Worm (Caenorhabditis elegans): ENCODE measurements around the gene ifd-2.

ifd-2 gene

DNA sequence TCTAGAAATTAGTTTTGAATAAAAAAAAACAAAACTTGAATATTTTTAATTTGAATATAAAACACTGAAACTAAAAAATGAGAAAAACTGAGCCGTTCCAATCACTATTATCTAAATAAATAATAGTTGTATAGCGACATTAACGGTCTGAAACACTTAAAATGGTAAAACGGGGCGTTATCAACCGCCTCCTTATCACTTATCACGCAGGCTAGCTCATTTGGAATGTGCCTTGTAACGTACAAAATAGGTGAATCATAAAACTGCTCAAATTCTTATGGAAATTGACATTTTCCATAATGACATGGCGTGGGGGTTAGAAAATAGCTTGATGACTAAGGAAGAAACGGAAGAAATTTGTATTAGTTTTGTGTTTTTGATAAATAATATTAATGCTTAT is at the start of gene ifd-2 (continued):
- no peak for TF ChIP-seq lin-38 (GFP tag; IDR thresholded peaks at IDR 0.05)
- peak; percentile 53 for TF ChIP-seq nhr-28 (tag; optimal IDR thresholded peaks at IDR 0.05)
- no peak for TF ChIP-seq skn-1 (tag; optimal IDR thresholded peaks at IDR 0.05)
- TF ChIP-seq ztf-11 (tag; optimal IDR thresholded peaks at IDR 0.05): no peak
- TF ChIP-seq Y75B8A.6 (GFP tag; IDR thresholded peaks at IDR 0.05): no peak
- peak; percentile 87 for TF ChIP-seq pqm-1 (tag; optimal IDR thresholded peaks at IDR 0.05)
- no peak for TF ChIP-seq mxl-3 (GFP tag; optimal IDR thresholded peaks at IDR 0.05)
- TF ChIP-seq spr-3 (GFP tag; optimal IDR thresholded peaks at IDR 0.05): no peak
- TF ChIP-seq ces-1 (GFP tag; optimal IDR thresholded peaks at IDR 0.05): no peak
- TF ChIP-seq madf-5 (GFP tag; IDR thresholded peaks at IDR 0.05): no peak
- no peak for TF ChIP-seq egl-43 (GFP tag; IDR thresholded peaks at IDR 0.05)
- TF ChIP-seq rbr-2 (tag; optimal IDR thresholded peaks at IDR 0.05): no peak
- no peak for TF ChIP-seq saeg-2 (GFP tag; IDR thresholded peaks at IDR 0.05)
- peak; percentile 73 for TF ChIP-seq php-3 (GFP tag; IDR thresholded peaks at IDR 0.05)
- no peak for TF ChIP-seq dmd-9 (GFP tag; IDR thresholded peaks at IDR 0.05)
- TF ChIP-seq fkh-10 (GFP tag; optimal IDR thresholded peaks at IDR 0.05): no peak
- no peak for TF ChIP-seq zfp-2 (tag; optimal IDR thresholded peaks at IDR 0.05)
- no peak for TF ChIP-seq ceh-82 (tag; optimal IDR thresholded peaks at IDR 0.05)
- no peak for TF ChIP-seq nhr-42 (GFP tag; IDR thresholded peaks at IDR 0.05)
- no peak for TF ChIP-seq unc-62 (GFP tag; optimal IDR thresholded peaks at IDR 0.05 in 1 of 2)
- no peak for TF ChIP-seq unc-62 (tag; optimal IDR thresholded peaks at IDR 0.05)
- no peak for TF ChIP-seq hif-1 (tag; optimal IDR thresholded peaks at IDR 0.05)
- no peak for TF ChIP-seq mdt-29 (GFP tag; IDR thresholded peaks at IDR 0.05)
- no peak for TF ChIP-seq nhr-11 (tag; optimal IDR thresholded peaks at IDR 0.05)
- no peak for TF ChIP-seq daf-16 (GFP tag; optimal IDR thresholded peaks at IDR 0.05)
- peak; percentile 55 for TF ChIP-seq daf-16 (tag; optimal IDR thresholded peaks at IDR 0.05)
- TF ChIP-seq daf-8 (GFP tag; IDR thresholded peaks at IDR 0.05): no peak
- TF ChIP-seq F44E2.7 (GFP tag; IDR thresholded peaks at IDR 0.05): no peak
- TF ChIP-seq vab-7 (GFP tag; IDR thresholded peaks at IDR 0.05): no peak
- no peak for TF ChIP-seq lin-1 (GFP tag; IDR thresholded peaks at IDR 0.05)
- TF ChIP-seq ZK546.5 (tag; optimal IDR thresholded peaks at IDR 0.05): no peak
- no peak for TF ChIP-seq ceh-32 (tag; optimal IDR thresholded peaks at IDR 0.05; ENCODE audit: poor library complexity)
- TF ChIP-seq hlh-11 (tag; optimal IDR thresholded peaks at IDR 0.05): peak; percentile 48
- TF ChIP-seq egl-27 (tag; optimal IDR thresholded peaks at IDR 0.05): no peak
- TF ChIP-seq arid-1 (GFP tag; conservative IDR thresholded peaks at IDR 0.05): no peak
- no peak for TF ChIP-seq lir-3 (tag; optimal IDR thresholded peaks at IDR 0.05)

DNA sequence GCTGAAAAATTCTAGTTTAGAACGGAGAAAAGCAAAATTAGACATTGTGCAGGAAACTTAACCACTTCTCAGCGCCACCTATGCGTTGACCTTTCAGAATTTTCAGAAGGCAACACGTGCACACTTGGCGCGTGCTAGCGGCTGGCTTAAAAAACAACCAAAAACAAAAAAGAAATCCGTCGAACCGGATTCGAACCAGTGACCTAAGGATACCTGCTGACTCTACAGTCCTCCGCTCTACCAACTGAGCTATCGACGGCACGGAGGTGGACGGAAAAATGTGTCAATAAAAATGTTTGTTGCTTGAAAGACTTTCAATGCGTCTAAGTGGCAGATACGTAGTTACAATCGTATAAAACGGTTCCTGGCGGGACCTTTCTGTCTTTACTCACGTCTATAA is 49.5 kb upstream of the ifd-2 start:
- TF ChIP-seq arid-1 (GFP tag; conservative IDR thresholded peaks at IDR 0.05) (peak; percentile 57), mdl-1 (tag; optimal IDR thresholded peaks at IDR 0.05) (no peak), nhr-41 (GFP tag; IDR thresholded peaks at IDR 0.05) (no peak), Y75B8A.6 (GFP tag; IDR thresholded peaks at IDR 0.05) (no peak), aha-1 (tag) (peak; percentile 86), tag-97 (GFP tag; IDR thresholded peaks at IDR 0.05) (no peak), gei-8 (GFP tag; optimal IDR thresholded peaks at IDR 0.05) (no peak), nhr-237 (tag; optimal IDR thresholded peaks at IDR 0.05) (no peak), pha-4 (GFP tag; IDR thresholded peaks at IDR 0.05) (no peak), pha-4 (tag; optimal IDR thresholded peaks at IDR 0.05) (no peak), mdt-29 (GFP tag; IDR thresholded peaks at IDR 0.05) (no peak), jun-1 (tag; optimal IDR thresholded peaks at IDR 0.05) (no peak), vab-7 (GFP tag; IDR thresholded peaks at IDR 0.05) (no peak), madf-9 (GFP tag; conservative IDR thresholded peaks at IDR 0.05) (0 out of 2 replicates have a peak, but pooled peaks have one; percentile 20), spr-3 (GFP tag; optimal IDR thresholded peaks at IDR 0.05) (no peak), ctbp-1 (GFP tag; IDR thresholded peaks at IDR 0.05) (no peak), egl-27 (tag; optimal IDR thresholded peaks at IDR 0.05) (no peak), mes-2 (tag; optimal IDR thresholded peaks at IDR 0.05; ENCODE audit: poor library complexity, severe bottlenecking) (no peak), ceh-44 (GFP tag; IDR thresholded peaks at IDR 0.05) (0 out of 2 replicates have a peak, but pooled peaks have one; percentile 8), hmg-1.1 (GFP tag; IDR thresholded peaks at IDR 0.05) (no peak), snpc-4 (tag; optimal IDR thresholded peaks at IDR 0.05) (no peak), zfp-2 (tag; optimal IDR thresholded peaks at IDR 0.05) (no peak), mxl-2 (GFP tag; conservative IDR thresholded peaks at IDR 0.05) (0 out of 2 replicates have a peak, but pooled peaks have one; percentile 55), aly-2 (tag; optimal IDR thresholded peaks at IDR 0.05) (no peak), hif-1 (tag; optimal IDR thresholded peaks at IDR 0.05) (no peak)

Data from whole organism, L4 larva.